Worm (Caenorhabditis elegans): ENCODE measurements around the gene sre-7.

DNA sequence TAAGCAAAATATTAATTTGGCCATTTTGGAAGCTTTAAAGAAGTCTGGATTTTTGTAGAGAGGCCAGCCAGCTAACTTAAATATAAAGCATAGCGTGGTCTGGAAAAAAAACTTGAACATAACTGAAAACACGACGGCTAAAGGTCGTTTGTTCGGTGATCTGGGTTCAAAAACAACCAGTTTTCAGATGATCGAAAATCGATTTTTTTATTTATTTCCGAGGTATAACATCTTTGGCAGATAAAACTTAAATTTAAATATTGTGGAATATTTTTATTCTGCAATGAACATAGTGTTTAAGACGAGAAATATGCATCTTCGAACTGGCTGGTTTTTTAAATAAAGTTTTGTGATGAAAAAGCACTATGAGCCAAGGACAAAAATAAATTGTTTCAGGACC, 24.6 kb downstream of the sre-7 start, which contains the start of gene F40G12.4:
- no peak for TF ChIP-seq him-1 (tag; optimal IDR thresholded peaks at IDR 0.05)
- no peak for TF ChIP-seq dao-5 (tag; optimal IDR thresholded peaks at IDR 0.05)
- no peak for TF ChIP-seq W03F9.2 (tag; optimal IDR thresholded peaks at IDR 0.05)

Data from whole organism, L4/young adult.